Worm (Caenorhabditis elegans) whole organism, late embryonic: ENCODE measurements around the gene C47A4.5.
A peak's percentile ranks its signal among the peaks of the same experiment; 100 is the strongest.

Source experiments
- C08G9.2 ChIP-seq: sonication (generic microtip); optimal IDR thresholded peaks from 2 replicates; lab custom pipeline; 2016; ENCODE audit warnings: mild to moderate bottlenecking, missing genetic modification characterization, moderate library complexity, missing compliant biosample characterization
- C38D4.7 ChIP-seq: fragments of 200-800 bp; sonication (Bioruptor generic); optimal IDR thresholded peaks from 2 replicates; lab custom pipeline; 2018; ENCODE audit warnings: mild to moderate bottlenecking, missing genetic modification characterization, moderate library complexity, missing compliant biosample characterization
- K02D7.2 ChIP-seq: sonication (generic microtip); optimal IDR thresholded peaks from 2 replicates; lab custom pipeline; 2017; ENCODE audit warnings: mild to moderate bottlenecking, missing genetic modification characterization, missing compliant biosample characterization
- K09A11.1 ChIP-seq: sonication (generic microtip); optimal IDR thresholded peaks from 2 replicates; lab custom pipeline; 2017; ENCODE audit warnings: antibody characterized with exemption, mild to moderate bottlenecking, missing genetic modification characterization, missing compliant biosample characterization; ENCODE audit not compliant: insufficient read depth
- T23F11.4 ChIP-seq: fragments of 200-800 bp; sonication (Bioruptor generic); optimal IDR thresholded peaks from 2 replicates; lab custom pipeline; 2018; ENCODE audit warnings: mild to moderate bottlenecking, missing genetic modification characterization, missing compliant biosample characterization
- ahr-1 ChIP-seq: sonication (generic microtip); optimal IDR thresholded peaks from 2 replicates; lab custom pipeline; 2016; ENCODE audit warnings: missing genetic modification characterization, missing compliant biosample characterization
- ceh-14 ChIP-seq: sonication (generic microtip); optimal IDR thresholded peaks from 2 replicates; lab custom pipeline; 2016; ENCODE audit warnings: missing genotype, missing genetic modification characterization, missing compliant biosample characterization
- ceh-18 ChIP-seq: sonication (generic microtip); optimal IDR thresholded peaks from 2 replicates; lab custom pipeline; 2016; ENCODE audit warnings: missing genetic modification characterization, missing compliant biosample characterization
- ceh-19 ChIP-seq: fragments of 200-800 bp; sonication (Bioruptor generic); optimal IDR thresholded peaks from 2 replicates; lab custom pipeline; 2018; ENCODE audit warnings: mild to moderate bottlenecking, missing genetic modification characterization, missing compliant biosample characterization
- ceh-2 ChIP-seq: sonication (generic microtip); optimal IDR thresholded peaks from 2 replicates; lab custom pipeline; 2016; ENCODE audit warnings: missing genotype, missing genetic modification characterization, missing compliant biosample characterization
- ceh-22 ChIP-seq: sonication (generic microtip); optimal IDR thresholded peaks from 2 replicates; lab custom pipeline; 2017; ENCODE audit warnings: missing biosample characterization, missing genetic modification characterization
- ceh-31 ChIP-seq: sonication (generic microtip); optimal IDR thresholded peaks from 2 replicates; lab custom pipeline; 2016; ENCODE audit warnings: missing genetic modification characterization, missing compliant biosample characterization
- ceh-34 ChIP-seq: sonication (generic microtip); optimal IDR thresholded peaks from 2 replicates; lab custom pipeline; 2016; ENCODE audit warnings: mild to moderate bottlenecking, missing genetic modification characterization, missing compliant biosample characterization
- ceh-48 ChIP-seq: sonication (generic microtip); optimal IDR thresholded peaks from 2 replicates; lab custom pipeline; 2016; ENCODE audit warnings: missing genetic modification characterization, inconsistent platforms, missing compliant biosample characterization
- dmd-4 ChIP-seq: sonication (generic microtip); optimal IDR thresholded peaks from 2 replicates; lab custom pipeline; 2016; ENCODE audit warnings: borderline replicate concordance, missing genetic modification characterization, missing compliant biosample characterization
- fkh-6 ChIP-seq: sonication (generic microtip); optimal IDR thresholded peaks from 2 replicates; lab custom pipeline; 2016; ENCODE audit warnings: missing genetic modification characterization, missing compliant biosample characterization
- gmeb-2 ChIP-seq: sonication (generic microtip); optimal IDR thresholded peaks from 2 replicates; lab custom pipeline; 2016; ENCODE audit warnings: missing genetic modification characterization, inconsistent platforms, missing compliant biosample characterization
- hlh-13 ChIP-seq: fragments of 200-800 bp; sonication (Bioruptor generic); optimal IDR thresholded peaks from 2 replicates; lab custom pipeline; 2018; ENCODE audit warnings: mild to moderate bottlenecking, missing genetic modification characterization, missing compliant biosample characterization
- hlh-6 ChIP-seq: sonication (generic microtip); optimal IDR thresholded peaks from 2 replicates; lab custom pipeline; 2016; ENCODE audit warnings: missing genotype, missing genetic modification characterization, missing compliant biosample characterization
- hlh-8 ChIP-seq: sonication (generic microtip); optimal IDR thresholded peaks from 2 replicates; lab custom pipeline; 2016; ENCODE audit warnings: missing genotype, missing genetic modification characterization, missing compliant biosample characterization
- lin-11 ChIP-seq: fragments of 200-800 bp; sonication (Bioruptor generic); optimal IDR thresholded peaks from 2 replicates; lab custom pipeline; 2018; ENCODE audit warnings: mild to moderate bottlenecking, missing genetic modification characterization, missing compliant biosample characterization
- mec-3 ChIP-seq: sonication (generic microtip); optimal IDR thresholded peaks from 2 replicates; lab custom pipeline; 2016; ENCODE audit warnings: borderline replicate concordance, missing genetic modification characterization, missing compliant biosample characterization
- nhr-11 ChIP-seq: fragments of 150-350 bp; optimal IDR thresholded peaks from 2 replicates; lab custom pipeline; 2014; ENCODE audit warnings: missing biosample characterization, missing genetic modification characterization
- nhr-232 ChIP-seq: sonication (generic microtip); optimal IDR thresholded peaks from 2 replicates; lab custom pipeline; 2016; ENCODE audit warnings: missing genetic modification characterization, missing compliant biosample characterization
- odd-2 ChIP-seq: sonication (generic microtip); optimal IDR thresholded peaks from 2 replicates; lab custom pipeline; 2017; ENCODE audit warnings: antibody characterized with exemption, mild to moderate bottlenecking, missing genetic modification characterization, missing compliant biosample characterization
- pag-3 ChIP-seq: sonication (generic microtip); optimal IDR thresholded peaks from 2 replicates; lab custom pipeline; 2016; ENCODE audit warnings: missing compliant biosample characterization, missing genetic modification characterization, borderline replicate concordance
- pat-9 ChIP-seq: fragments of 200-800 bp; sonication (Bioruptor generic); optimal IDR thresholded peaks from 2 replicates; lab custom pipeline; 2018; ENCODE audit warnings: mild to moderate bottlenecking, missing genetic modification characterization, moderate library complexity, missing compliant biosample characterization
- pha-4 ChIP-seq: fragments of 150-350 bp; optimal IDR thresholded peaks from 2 replicates; lab custom pipeline; 2018; ENCODE audit warnings: missing biosample characterization, missing genetic modification reagents, missing genetic modification characterization
- pqm-1 ChIP-seq: sonication (generic microtip); optimal IDR thresholded peaks from 2 replicates; lab custom pipeline; 2016; ENCODE audit warnings: missing genetic modification characterization, missing compliant biosample characterization
- pros-1 ChIP-seq: fragments of 150-350 bp; optimal IDR thresholded peaks from 2 replicates; lab custom pipeline; 2014; ENCODE audit warnings: missing biosample characterization, missing genetic modification reagents, missing genetic modification characterization
- ref-2 ChIP-seq: sonication (generic microtip); optimal IDR thresholded peaks from 2 replicates; lab custom pipeline; 2016; ENCODE audit warnings: missing genetic modification characterization, missing compliant biosample characterization
- rnt-1 ChIP-seq: sonication (generic microtip); optimal IDR thresholded peaks from 2 replicates; lab custom pipeline; 2016; ENCODE audit warnings: missing genetic modification characterization, missing compliant biosample characterization
- sox-4 ChIP-seq: sonication (generic microtip); optimal IDR thresholded peaks from 2 replicates; lab custom pipeline; 2017; ENCODE audit warnings: mild to moderate bottlenecking, missing genetic modification characterization, inconsistent platforms, missing compliant biosample characterization
- syd-9 ChIP-seq: sonication (generic microtip); optimal IDR thresholded peaks from 2 replicates; lab custom pipeline; 2016; ENCODE audit warnings: mild to moderate bottlenecking, missing genetic modification characterization, moderate library complexity, missing compliant biosample characterization
- tbx-7 ChIP-seq: sonication (generic microtip); optimal IDR thresholded peaks from 2 replicates; lab custom pipeline; 2016; ENCODE audit warnings: missing genotype, missing genetic modification characterization, missing compliant biosample characterization
- unc-3 ChIP-seq, 2 experiments: fragments of 200-800 bp in 1 of 2; sonication (Bioruptor generic) in 1 of 2; sonication (generic microtip) in 1 of 2; conservative IDR thresholded peaks in 1 of 2; optimal IDR thresholded peaks in 1 of 2; 2 replicates each; pipeline versions ENCODE4 v1.3.6 to Lab custom; 2016 to 2022; ENCODE audit warnings: missing compliant biosample characterization in 2 of 2, missing genetic modification characterization in 2 of 2, missing genetic modification reagents in 1 of 2
- unc-42 ChIP-seq: sonication (generic microtip); optimal IDR thresholded peaks from 2 replicates; lab custom pipeline; 2016; ENCODE audit warnings: missing genotype, missing genetic modification characterization, missing compliant biosample characterization
- unc-55 ChIP-seq: sonication (generic microtip); optimal IDR thresholded peaks from 2 replicates; lab custom pipeline; 2017; ENCODE audit warnings: missing biosample characterization, missing genetic modification reagents, missing genetic modification characterization
- unc-86 ChIP-seq: sonication (generic microtip); optimal IDR thresholded peaks from 2 replicates; lab custom pipeline; 2016; ENCODE audit warnings: missing genetic modification characterization, missing compliant biosample characterization
- zip-5 ChIP-seq: sonication (generic microtip); optimal IDR thresholded peaks from 2 replicates; lab custom pipeline; 2016; ENCODE audit warnings: missing genetic modification characterization, missing compliant biosample characterization

The C47A4.5 gene

DNA sequence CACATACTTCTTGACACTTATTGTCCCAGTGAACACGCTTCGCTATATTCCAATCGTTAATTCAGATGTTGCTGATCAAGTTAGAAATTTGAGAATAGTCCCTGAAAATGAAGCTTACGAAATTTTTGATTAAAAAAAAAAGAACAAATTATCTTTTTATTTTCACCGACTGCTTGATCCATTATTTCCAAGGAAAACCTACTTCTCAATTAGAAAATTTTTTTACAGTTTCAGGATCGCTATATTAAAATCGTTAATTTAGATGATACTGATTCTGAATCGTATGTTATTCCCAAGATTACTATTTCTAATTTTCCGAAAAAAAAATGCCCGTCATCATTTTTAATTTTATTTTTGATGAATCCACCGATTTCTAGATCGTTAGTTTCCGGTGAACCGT lies 46.9 kb upstream of the C47A4.5 start, which contains the start of gene T23G4.127:
Gene T23G4.127, minus strand, starts transcription at position 101 of the 400 bp plus-strand sequence.
- TF ChIP-seq ceh-31 = no peak
- no peak for TF ChIP-seq unc-3 (GFP tag; conservative IDR thresholded peaks at IDR 0.05; lab: Robert Waterston, UW)
- TF ChIP-seq unc-3 (tag; optimal IDR thresholded peaks at IDR 0.05; lab: Kevin White, UChicago) = no peak
- TF ChIP-seq K09A11.1 (tag; lab: Kevin White, UChicago) = no peak
- TF ChIP-seq nhr-11 = no peak
- TF ChIP-seq hlh-13 (GFP tag; lab: Kevin White, UChicago) = no peak
- TF ChIP-seq lin-11 (tag; lab: Kevin White, UChicago) = no peak
- no peak for TF ChIP-seq sox-4 (tag; lab: Kevin White, UChicago)
- no peak for TF ChIP-seq ceh-22 (tag; lab: Kevin White, UChicago)
- no peak for TF ChIP-seq T23F11.4 (GFP tag; lab: Kevin White, UChicago)
- TF ChIP-seq pros-1 (tag; lab: Kevin White, UChicago) = no peak
- no peak for TF ChIP-seq pat-9 (tag; lab: Kevin White, UChicago)
- TF ChIP-seq ceh-19 = no peak
- no peak for TF ChIP-seq fkh-6 (tag; lab: Kevin White, UChicago)
- TF ChIP-seq C08G9.2 = no peak
- TF ChIP-seq ceh-2 = no peak
- TF ChIP-seq pha-4 (tag; lab: Kevin White, UChicago) = no peak
- no peak for TF ChIP-seq ahr-1 (tag; lab: Kevin White, UChicago)
- TF ChIP-seq zip-5 (tag; lab: Kevin White, UChicago) = no peak
- TF ChIP-seq, all 69 proteins: peak for 0

DNA sequence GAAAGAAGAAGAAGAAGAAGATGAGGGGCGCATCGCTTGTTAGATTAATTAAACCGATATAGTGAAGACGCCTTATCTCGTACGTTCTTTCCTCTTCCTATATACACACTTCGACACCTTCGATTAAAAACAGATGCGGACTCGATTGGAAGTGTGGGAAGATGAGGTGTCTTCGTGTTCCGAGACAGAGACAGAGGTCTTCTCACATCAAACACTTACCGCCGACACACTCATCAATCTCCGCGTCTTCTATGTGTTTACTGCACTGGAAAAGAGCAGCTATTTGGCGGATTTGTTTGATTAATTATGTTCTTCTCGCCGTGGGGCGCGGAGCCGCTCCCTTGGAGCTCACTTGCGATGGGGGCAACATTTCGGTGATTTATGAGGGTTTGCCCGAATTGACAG lies 46.1 kb upstream of the C47A4.5 start:
- peak; percentile 93 for TF ChIP-seq unc-55 (GFP tag; lab: Kevin White, UChicago)
- peak; percentile 11 for TF ChIP-seq hlh-8
- no peak for TF ChIP-seq tbx-7
- TF ChIP-seq ceh-18 (tag; lab: Kevin White, UChicago) = peak; percentile 36
- TF ChIP-seq ref-2 (tag; lab: Kevin White, UChicago) = no peak
- TF ChIP-seq rnt-1 (tag; lab: Kevin White, UChicago) = peak; percentile 62
- TF ChIP-seq zip-5 (tag; lab: Kevin White, UChicago) = no peak
- no peak for TF ChIP-seq K09A11.1 (tag; lab: Kevin White, UChicago)
- TF ChIP-seq unc-86 (tag; lab: Kevin White, UChicago) = no peak
- TF ChIP-seq T23F11.4 (GFP tag; lab: Kevin White, UChicago) = no peak
- TF ChIP-seq pha-4 (tag; lab: Kevin White, UChicago) = no peak

DNA sequence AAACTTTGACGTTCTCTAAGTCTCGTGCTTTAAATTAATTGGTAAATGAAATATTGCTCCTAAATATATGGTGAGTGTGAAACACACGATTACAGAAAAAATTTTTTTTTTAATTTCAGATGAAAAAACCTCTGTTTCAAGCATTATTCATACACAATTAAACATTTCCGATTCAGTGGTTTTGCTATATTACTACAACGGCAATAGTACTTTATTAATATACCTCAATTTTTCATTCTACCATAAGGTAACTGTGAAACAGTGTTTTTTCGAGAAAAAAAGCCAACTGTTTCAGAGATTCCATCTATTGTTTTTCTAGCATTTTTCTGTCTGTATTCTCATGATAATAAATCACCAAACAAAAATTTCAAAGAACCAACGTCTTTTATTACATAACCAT lies 44.7 kb upstream of the C47A4.5 start:
- TF ChIP-seq pqm-1 (tag; lab: Kevin White, UChicago) = no peak
- TF ChIP-seq ceh-2 = no peak
- TF ChIP-seq ceh-19 = no peak
- TF ChIP-seq fkh-6 (tag; lab: Kevin White, UChicago) = no peak

DNA sequence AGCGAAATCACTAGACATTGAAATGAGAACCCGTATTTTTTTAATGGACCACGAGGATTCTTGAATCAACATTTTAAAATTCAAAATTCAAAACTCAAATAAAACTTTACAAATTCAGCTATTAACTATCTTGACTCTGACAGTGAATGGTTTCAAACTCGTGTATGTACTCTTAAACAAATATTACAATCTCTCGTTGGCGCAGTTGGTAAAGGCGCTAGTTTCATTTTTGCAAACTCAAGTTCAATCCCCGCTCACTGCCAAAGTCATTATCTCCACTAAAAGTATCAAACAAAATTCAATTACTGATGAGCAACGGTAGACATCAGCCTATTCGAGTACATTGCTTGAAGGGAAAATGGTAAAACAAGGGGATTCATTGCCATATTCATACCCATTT lies 44.0 kb upstream of the C47A4.5 start:
- TF ChIP-seq odd-2 (tag; lab: Kevin White, UChicago) (no peak), unc-42 (tag; lab: Kevin White, UChicago) (no peak), mec-3 (tag; lab: Kevin White, UChicago) (no peak), hlh-13 (GFP tag; lab: Kevin White, UChicago) (no peak), tbx-7 (no peak), ceh-19 (no peak), ceh-31 (no peak), unc-3 (GFP tag; conservative IDR thresholded peaks at IDR 0.05; lab: Robert Waterston, UW) (no peak), unc-3 (tag; optimal IDR thresholded peaks at IDR 0.05; lab: Kevin White, UChicago) (no peak), ahr-1 (tag; lab: Kevin White, UChicago) (no peak), syd-9 (no peak), K02D7.2 (tag; lab: Kevin White, UChicago) (no peak), ceh-18 (tag; lab: Kevin White, UChicago) (no peak), ceh-34 (tag; lab: Kevin White, UChicago) (no peak)

DNA sequence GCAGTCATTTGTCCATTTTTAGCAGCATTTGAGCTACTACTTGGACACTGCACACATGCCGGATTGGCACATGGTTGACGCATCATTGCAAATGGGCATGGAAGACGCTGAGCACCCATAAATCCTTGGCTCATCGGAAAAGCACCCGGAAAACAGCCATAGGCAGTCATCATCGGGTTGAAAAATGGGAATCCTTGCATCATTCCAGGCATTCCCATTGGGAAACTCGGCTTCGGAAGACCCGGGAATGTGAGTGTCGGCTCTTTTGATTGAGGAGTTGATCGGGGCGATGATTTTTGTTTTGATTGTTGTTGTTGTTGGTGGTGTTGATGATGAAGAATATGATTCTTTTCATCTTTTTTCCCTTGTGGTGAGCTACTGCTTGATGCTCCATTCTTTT lies 42.8 kb upstream of the C47A4.5 start:
- no peak for TF ChIP-seq syd-9
- TF ChIP-seq nhr-232 (tag; lab: Kevin White, UChicago) = no peak
- TF ChIP-seq ceh-48 (tag; lab: Kevin White, UChicago) = no peak
- TF ChIP-seq hlh-6 (tag; lab: Kevin White, UChicago) = no peak
- TF ChIP-seq C38D4.7 (GFP tag; lab: Kevin White, UChicago) = no peak
- no peak for TF ChIP-seq pag-3 (tag; lab: Kevin White, UChicago)
- TF ChIP-seq ceh-31 = no peak
- no peak for TF ChIP-seq ahr-1 (tag; lab: Kevin White, UChicago)
- no peak for TF ChIP-seq pqm-1 (tag; lab: Kevin White, UChicago)
- no peak for TF ChIP-seq sox-4 (tag; lab: Kevin White, UChicago)
- TF ChIP-seq C08G9.2 = no peak
- no peak for TF ChIP-seq dmd-4 (tag; lab: Kevin White, UChicago)
- no peak for TF ChIP-seq ceh-14 (tag; lab: Kevin White, UChicago)
- TF ChIP-seq gmeb-2 (tag; lab: Kevin White, UChicago) = no peak
